Fruit fly (Drosophila melanogaster) whole organism, adult: ENCODE results near the gene Grd.
A peak's percentile ranks its signal among the peaks of the same experiment; 100 is the strongest.
"Not testable (repeated sequence)": the region's sequence is repeated elsewhere in the genome, so short reads cannot be mapped to it uniquely, and the experiment has no call there.

Source experiments
- CG11617 ChIP-seq: fragments of 200-800 bp; sonication (Bioruptor generic); optimal IDR thresholded peaks from 2 replicates; lab custom pipeline; 2017; ENCODE audit warnings: mild to moderate bottlenecking, missing biosample characterization, missing genetic modification reagents, missing genetic modification characterization
- CG12768 ChIP-seq: fragments of 200-800 bp; sonication (Bioruptor generic); optimal IDR thresholded peaks from 2 replicates; lab custom pipeline; 2017; ENCODE audit warnings: missing biosample characterization, missing genetic modification characterization, mild to moderate bottlenecking, moderate library complexity, missing genetic modification reagents
- CG14711 ChIP-seq: fragments of 200-800 bp; sonication (Bioruptor generic); optimal IDR thresholded peaks from 2 replicates; lab custom pipeline; 2018; ENCODE audit warnings: missing biosample characterization, mild to moderate bottlenecking, missing genetic modification characterization, moderate library complexity
- CG1620 ChIP-seq: fragments of 200-800 bp; sonication (Bioruptor generic); optimal IDR thresholded peaks from 2 replicates; lab custom pipeline; 2016; ENCODE audit warnings: missing biosample characterization, missing genetic modification characterization
- CG33017 ChIP-seq: fragments of 200-800 bp; sonication (Bioruptor generic); optimal IDR thresholded peaks from 2 replicates; lab custom pipeline; 2018; ENCODE audit warnings: missing biosample characterization, mild to moderate bottlenecking, missing genetic modification characterization, moderate library complexity
- CG5204 ChIP-seq: fragments of 200-800 bp; sonication (Bioruptor generic); optimal IDR thresholded peaks from 2 replicates; lab custom pipeline; 2016; ENCODE audit warnings: missing biosample characterization, missing genetic modification characterization
- CG7045 ChIP-seq: fragments of 200-800 bp; sonication (Bioruptor generic); optimal IDR thresholded peaks from 2 replicates; lab custom pipeline; 2017; ENCODE audit warnings: missing biosample characterization, mild to moderate bottlenecking, missing genetic modification characterization
- CG7101 ChIP-seq: fragments of 200-800 bp; sonication (Bioruptor generic); optimal IDR thresholded peaks from 2 replicates; lab custom pipeline; 2018; ENCODE audit warnings: missing biosample characterization, mild to moderate bottlenecking, missing genetic modification characterization, moderate library complexity
- Clk ChIP-seq: fragments of 200-800 bp; sonication (Bioruptor generic); optimal IDR thresholded peaks from 2 replicates; lab custom pipeline; 2017; ENCODE audit warnings: missing biosample characterization, missing genetic modification characterization
- Crg-1 ChIP-seq: fragments of 200-800 bp; sonication (Bioruptor generic); optimal IDR thresholded peaks from 2 replicates; lab custom pipeline; 2016; ENCODE audit warnings: missing biosample characterization, missing genetic modification characterization
- Hr96 ChIP-seq: fragments of 200-800 bp; sonication (Bioruptor generic); optimal IDR thresholded peaks from 2 replicates; lab custom pipeline; 2016; ENCODE audit warnings: missing biosample characterization, missing genetic modification characterization
- Mnt ChIP-seq: fragments of 200-800 bp; sonication (Bioruptor generic); optimal IDR thresholded peaks from 2 replicates; lab custom pipeline; 2016; ENCODE audit warnings: missing biosample characterization, mild to moderate bottlenecking, missing genetic modification characterization
- bab1 ChIP-seq: fragments of 200-800 bp; sonication (Bioruptor generic); optimal IDR thresholded peaks from 3 replicates; lab custom pipeline; 2019; ENCODE audit warnings: missing biosample characterization, mild to moderate bottlenecking, missing genetic modification characterization, moderate library complexity
- cic ChIP-seq: fragments of 200-800 bp; sonication (Bioruptor generic); optimal IDR thresholded peaks from 2 replicates; lab custom pipeline; 2017; ENCODE audit warnings: missing biosample characterization, mild to moderate bottlenecking, missing genetic modification characterization, moderate library complexity
- cnc ChIP-seq, 2 experiments: fragments of >200 bp; optimal IDR thresholded peaks; 2 replicates each; lab custom pipeline; 2017
- kay ChIP-seq: fragments of 200-800 bp; sonication (Bioruptor generic); peaks from one replicate; lab custom pipeline; 2016; ENCODE audit warnings: missing biosample characterization, missing genetic modification characterization, borderline replicate concordance
- ovo ChIP-seq: fragments of 200-800 bp; sonication (Bioruptor generic); optimal IDR thresholded peaks from 2 replicates; lab custom pipeline; 2016; ENCODE audit warnings: missing biosample characterization, missing genetic modification characterization
- pad ChIP-seq: fragments of 200-800 bp; sonication (Bioruptor generic); optimal IDR thresholded peaks from 3 replicates; lab custom pipeline; 2017; ENCODE audit warnings: missing biosample characterization, missing genetic modification characterization, mild to moderate bottlenecking, moderate library complexity, missing genetic modification reagents
- tj ChIP-seq: fragments of 200-800 bp; sonication (Bioruptor generic); optimal IDR thresholded peaks from 3 replicates; lab custom pipeline; 2017; ENCODE audit warnings: missing biosample characterization, mild to moderate bottlenecking, missing genetic modification characterization, moderate library complexity
- toe ChIP-seq: fragments of 200-800 bp; sonication (Bioruptor generic); optimal IDR thresholded peaks from 2 replicates; lab custom pipeline; 2016; ENCODE audit warnings: missing biosample characterization, missing genetic modification characterization

Grd gene

DNA sequence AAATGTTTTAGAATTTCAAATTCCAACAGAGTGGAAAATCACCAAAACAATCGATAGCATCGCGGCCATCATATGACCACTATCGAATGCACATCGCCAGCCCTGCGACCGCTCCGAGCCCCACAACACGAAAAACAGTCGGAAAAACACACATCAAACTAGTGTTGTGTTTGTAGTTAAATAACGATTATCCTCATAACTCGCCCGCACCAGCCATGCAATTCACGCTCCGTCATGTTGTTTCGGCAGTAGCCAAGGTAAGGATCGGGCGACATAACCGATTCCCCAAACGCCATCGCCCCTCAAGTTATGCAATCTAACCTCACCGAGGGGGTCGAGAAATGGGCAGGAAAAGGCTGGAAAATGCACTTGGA lies 23.8 kb downstream of the Grd start:
- peak; percentile 2 for TF ChIP-seq Mnt
- peak; percentile 20 for TF ChIP-seq CG7045 (GFP tag; lab: Kevin White, UChicago)
- TF ChIP-seq Hr96 (GFP tag; lab: Kevin White, UChicago): peak; percentile 57
- peak; percentile 13 for TF ChIP-seq CG11617 (GFP tag; lab: Kevin White, UChicago)
- peak; percentile 55 for TF ChIP-seq toe
- TF ChIP-seq CG33017 (tag; lab: Kevin White, UChicago): no peak
- TF ChIP-seq Crg-1: no peak
- TF ChIP-seq bab1 (GFP tag; lab: Kevin White, UChicago): peak; percentile 27

DNA sequence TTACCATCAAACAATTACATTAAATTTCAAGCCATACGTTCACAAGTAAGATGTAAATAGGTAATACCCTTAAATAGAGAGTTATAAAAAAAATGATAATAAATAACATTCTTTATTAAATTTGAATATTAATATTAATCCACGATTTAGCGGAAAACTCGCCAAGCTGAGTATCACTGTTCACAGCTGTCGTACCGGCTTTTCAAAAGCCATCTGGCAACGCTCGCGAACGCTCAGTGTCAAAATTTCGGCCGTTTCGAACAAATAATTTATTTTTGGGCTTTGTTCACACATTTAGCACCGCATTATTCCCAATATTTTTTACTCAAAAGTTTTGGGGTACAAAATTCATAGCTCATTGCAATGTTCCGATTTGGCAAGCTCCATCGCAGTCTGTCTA lies 26.4 kb downstream of the Grd start, which contains the start of gene TrpRS-m:
Gene TrpRS-m (plus strand): TSS at position 211 of the 400 bp plus-strand sequence.
- no peak for TF ChIP-seq pad
- no peak for TF ChIP-seq cnc (optimal IDR thresholded peaks at IDR 0.05; lab: Kevin White, UChicago)
- no peak for TF ChIP-seq CG11617 (GFP tag; lab: Kevin White, UChicago)
- peak; percentile 35 for TF ChIP-seq bab1 (GFP tag; lab: Kevin White, UChicago)
- TF ChIP-seq Hr96 (GFP tag; lab: Kevin White, UChicago): no peak
- TF ChIP-seq CG5204: no peak
- TF ChIP-seq kay (GFP tag; lab: Kevin White, UChicago): no peak
- TF ChIP-seq CG7045 (GFP tag; lab: Kevin White, UChicago): no peak

DNA sequence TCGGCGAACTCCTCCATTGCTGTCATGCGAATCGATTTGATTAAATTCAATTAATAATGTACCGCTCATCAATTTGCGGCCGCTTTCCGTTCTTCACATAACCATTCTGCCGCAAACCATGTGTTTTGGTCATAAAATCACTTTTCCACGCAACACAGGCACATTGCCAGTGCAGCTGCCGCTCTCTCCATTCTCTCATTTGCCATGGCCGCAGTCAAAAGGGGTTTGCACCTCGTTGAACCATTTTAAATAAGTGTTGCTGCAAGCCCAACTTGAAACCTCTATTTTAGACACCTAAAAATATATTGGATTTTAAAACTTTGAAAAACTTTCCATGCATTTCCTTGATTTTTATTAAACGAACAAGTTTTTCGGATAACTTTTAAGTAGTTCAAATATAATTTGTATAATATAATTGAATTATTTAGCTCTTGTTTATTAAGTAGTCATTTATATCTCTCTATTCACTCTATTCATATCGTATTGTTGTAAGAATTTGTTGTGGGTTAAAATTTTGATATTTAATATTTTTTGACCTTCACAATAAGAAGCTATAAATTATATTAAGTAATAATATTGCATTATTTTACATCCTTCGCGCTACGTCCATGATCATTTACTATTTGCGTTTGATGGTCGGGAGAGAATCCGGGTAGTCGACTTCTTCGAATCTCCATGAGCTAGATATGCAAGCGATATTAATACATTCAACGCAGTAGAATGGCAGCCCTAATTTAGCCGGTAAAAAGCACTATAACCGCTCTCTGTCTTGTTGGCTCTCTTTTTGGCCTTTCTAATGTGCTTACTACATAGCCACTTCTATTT lies 33.7 kb downstream of the Grd start, which contains the start of gene CG5535:
Gene CG5535 (minus strand): TSS at position 140 of the 825 bp plus-strand sequence.
- TF ChIP-seq CG1620 (peak; percentile 3), cic (GFP tag; lab: Kevin White, UChicago) (no peak), Mnt (peak; percentile 57), CG7101 (tag; lab: Kevin White, UChicago) (peak; percentile 82), CG12768 (GFP tag; lab: Kevin White, UChicago) (peak; percentile 74), CG11617 (GFP tag; lab: Kevin White, UChicago) (peak; percentile 92), Crg-1 (peak; percentile 32), Hr96 (GFP tag; lab: Kevin White, UChicago) (peak; percentile 56), CG33017 (tag; lab: Kevin White, UChicago) (peak; percentile 80), kay (GFP tag; lab: Kevin White, UChicago) (no peak), ovo (GFP tag; lab: Kevin White, UChicago) (peak; percentile 16), CG14711 (tag; lab: Kevin White, UChicago) (peak; percentile 95), cnc (optimal IDR thresholded peaks at IDR 0.05; lab: Kevin White, UChicago) (no peak), pad (peak; percentile 73), toe (peak; percentile 61), Clk (GFP tag; lab: Kevin White, UChicago) (peak; percentile 7), CG7045 (GFP tag; lab: Kevin White, UChicago) (peak; percentile 81), bab1 (GFP tag; lab: Kevin White, UChicago) (peak; percentile 77), tj (GFP tag; lab: Kevin White, UChicago) (peak; percentile 64), CG5204 (peak; percentile 54)

DNA sequence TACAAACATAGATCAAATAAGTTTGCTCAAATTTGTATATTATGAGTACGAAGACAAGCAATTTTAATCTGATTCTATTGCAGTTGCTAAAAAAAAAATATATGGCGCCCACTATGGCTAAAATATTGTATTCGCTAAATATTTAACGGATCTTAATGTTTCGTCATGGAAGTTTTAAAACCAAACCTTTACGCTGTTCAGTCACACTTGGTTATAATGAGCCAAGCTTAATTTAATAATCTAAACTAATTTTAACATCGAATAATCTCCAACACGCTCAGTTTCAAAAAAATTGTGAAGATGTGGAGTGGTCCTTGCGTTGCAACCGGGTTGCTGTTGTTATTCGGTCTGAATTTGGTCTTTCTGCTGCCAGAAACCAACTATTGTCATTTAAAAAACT lies 35.0 kb downstream of the Grd start, which contains the start of gene CG34002:
Gene CG34002 (plus strand): TSS at position 301 of the 400 bp plus-strand sequence.
- TF ChIP-seq CG7045, ovo, CG12768 (GFP tag; lab: Kevin White, UChicago): not testable (repeated sequence)

DNA sequence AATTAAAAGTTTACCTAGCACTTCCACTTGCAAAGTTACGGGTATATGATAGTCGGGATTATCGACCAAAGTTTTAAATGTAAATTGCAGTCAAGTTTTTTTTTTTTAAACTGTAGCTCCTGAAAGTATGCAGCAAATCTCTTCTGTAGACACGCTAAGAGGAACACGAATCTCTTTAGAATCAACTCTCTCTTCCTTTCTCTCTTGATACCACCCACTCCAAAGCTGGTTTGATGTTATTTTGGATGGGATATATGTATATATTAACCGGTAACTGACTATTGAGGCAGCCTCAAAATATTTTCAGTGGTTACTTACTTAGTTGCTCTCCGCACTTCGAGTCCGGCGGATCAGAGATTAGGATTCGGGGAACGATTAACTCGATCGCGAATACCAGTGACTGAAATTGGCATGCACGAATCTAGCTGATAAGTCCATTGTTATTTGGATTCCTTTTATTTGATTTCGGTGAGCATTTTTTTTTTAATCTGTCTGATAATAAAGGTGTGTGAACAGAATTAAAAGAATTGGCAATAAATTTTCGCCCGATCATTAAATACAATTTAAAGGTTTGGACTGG lies 55.7 kb downstream of the Grd start, which contains the start of gene CG7408:
Gene CG7408 (plus strand): TSS at position 316 of the 580 bp plus-strand sequence.
- peak; percentile 80 for TF ChIP-seq kay (GFP tag; lab: Kevin White, UChicago)
- TF ChIP-seq Hr96 (GFP tag; lab: Kevin White, UChicago): no peak
- peak; percentile 13 for TF ChIP-seq CG12768 (GFP tag; lab: Kevin White, UChicago)
- no peak for TF ChIP-seq CG7045 (GFP tag; lab: Kevin White, UChicago)
- no peak for TF ChIP-seq CG33017 (tag; lab: Kevin White, UChicago)
- TF ChIP-seq tj (GFP tag; lab: Kevin White, UChicago): no peak
- no peak for TF ChIP-seq CG11617 (GFP tag; lab: Kevin White, UChicago)
- TF ChIP-seq cic (GFP tag; lab: Kevin White, UChicago): no peak
- peak; percentile 11 for TF ChIP-seq Mnt
- no peak for TF ChIP-seq CG14711 (tag; lab: Kevin White, UChicago)
- TF ChIP-seq toe: no peak
- TF ChIP-seq CG5204: no peak
- no peak for TF ChIP-seq CG7101 (tag; lab: Kevin White, UChicago)
- TF ChIP-seq cnc (optimal IDR thresholded peaks at IDR 0.05; lab: Kevin White, UChicago): no peak
- no peak for TF ChIP-seq Clk (GFP tag; lab: Kevin White, UChicago)
- no peak for TF ChIP-seq Crg-1
- no peak for TF ChIP-seq pad
- peak; percentile 19 for TF ChIP-seq ovo (GFP tag; lab: Kevin White, UChicago)
- TF ChIP-seq bab1 (GFP tag; lab: Kevin White, UChicago): no peak
- TF ChIP-seq CG1620: no peak

DNA sequence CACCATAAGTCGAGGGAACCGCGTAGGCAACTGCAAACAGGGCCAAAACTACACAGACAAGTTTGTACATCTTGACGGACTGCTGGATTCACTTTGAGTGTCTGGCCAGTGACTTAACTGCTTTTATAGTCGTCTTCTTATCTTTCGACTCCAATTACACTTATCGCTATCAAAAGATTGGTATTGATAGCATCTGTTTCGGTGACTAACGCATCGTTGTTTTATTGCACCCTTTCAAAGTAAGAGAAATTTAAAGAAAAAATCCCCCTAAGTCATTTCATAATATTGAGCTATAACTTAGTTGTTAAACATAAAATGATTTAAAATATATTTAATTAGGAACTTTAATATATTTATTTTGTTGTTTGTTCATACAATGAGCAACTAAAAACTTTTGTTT lies 61.1 kb downstream of the Grd start, which contains the start of gene CG5506:
Gene CG5506 (minus strand): TSS at position 101 of the 400 bp plus-strand sequence.
- no peak for TF ChIP-seq Clk (GFP tag; lab: Kevin White, UChicago)
